Worm (Caenorhabditis elegans): Measurements from ENCODE around the gene ZK1321.1.

ce11 chrII:9791185-9791584 lies 37.4 kb downstream of the ZK1321.1 start:
- TF ChIP-seq flt-1 (GFP tag; IDR thresholded peaks at IDR 0.05) (no peak), ztf-23 (GFP tag; IDR thresholded peaks at IDR 0.05) (no peak), ref-1 (GFP tag; conservative IDR thresholded peaks at IDR 0.05) (no peak), tab-1 (GFP tag; IDR thresholded peaks at IDR 0.05) (no peak), ztf-29 (GFP tag; IDR thresholded peaks at IDR 0.05) (no peak)
